Worm (Caenorhabditis elegans) whole organism, mixed stage, embryonic: ENCODE data around the gene B0361.11.

Experiments used
- M03D4.4 ChIP-seq: sonication (generic microtip); optimal IDR thresholded peaks from 2 replicates; lab custom pipeline; 2017; ENCODE audit warnings: mild to moderate bottlenecking, missing genetic modification characterization, missing compliant biosample characterization
- bed-3 ChIP-seq: fragments of 200-800 bp; sonication (Bioruptor generic); optimal IDR thresholded peaks from 3 replicates; lab custom pipeline; 2018; ENCODE audit warnings: mild to moderate bottlenecking, missing genetic modification characterization, moderate library complexity, missing compliant biosample characterization
- blmp-1 ChIP-seq: fragments of 150-350 bp; optimal IDR thresholded peaks from 2 replicates; lab custom pipeline; 2014; ENCODE audit warnings: missing biosample characterization, missing genetic modification characterization
- ceh-39 ChIP-seq: fragments of 150-350 bp; optimal IDR thresholded peaks from 2 replicates; lab custom pipeline; 2014; ENCODE audit warnings: missing biosample characterization, missing genetic modification characterization
- ceh-43 ChIP-seq: fragments of 200-800 bp; sonication (Bioruptor generic); optimal IDR thresholded peaks from 2 replicates; lab custom pipeline; 2018; ENCODE audit warnings: mild to moderate bottlenecking, missing genetic modification characterization, moderate library complexity, missing compliant biosample characterization
- ceh-83 ChIP-seq: fragments of 200-800 bp; sonication (Bioruptor generic); optimal IDR thresholded peaks from 2 replicates; lab custom pipeline; 2018; ENCODE audit warnings: mild to moderate bottlenecking, missing genetic modification characterization, missing compliant biosample characterization
- ces-1 ChIP-seq: fragments of 150-350 bp; optimal IDR thresholded peaks from 2 replicates; lab custom pipeline; 2014; ENCODE audit warnings: missing biosample characterization, missing genetic modification reagents, missing genetic modification characterization
- cnd-1 ChIP-seq: fragments of 200-800 bp; sonication (Bioruptor generic); optimal IDR thresholded peaks from 2 replicates; lab custom pipeline; 2018; ENCODE audit warnings: mild to moderate bottlenecking, missing genetic modification characterization, missing compliant biosample characterization
- drap-1 ChIP-seq: fragments of 200-800 bp; sonication (Bioruptor generic); optimal IDR thresholded peaks from 3 replicates; lab custom pipeline; 2018; ENCODE audit warnings: mild to moderate bottlenecking, missing genetic modification characterization, missing compliant biosample characterization
- elt-1 ChIP-seq: sonication (generic microtip); optimal IDR thresholded peaks from 2 replicates; lab custom pipeline; 2017; ENCODE audit warnings: missing genetic modification characterization, mild to moderate bottlenecking, missing compliant biosample characterization, antibody characterized with exemption, moderate library complexity, borderline replicate concordance; ENCODE audit not compliant: insufficient read depth
- elt-3 ChIP-seq: fragments of 150-350 bp; optimal IDR thresholded peaks from 2 replicates; lab custom pipeline; 2014; ENCODE audit warnings: missing biosample characterization, missing genetic modification characterization
- flh-1 ChIP-seq: fragments of 200-800 bp; sonication (Bioruptor generic); optimal IDR thresholded peaks from 2 replicates; lab custom pipeline; 2018; ENCODE audit warnings: mild to moderate bottlenecking, missing genetic modification characterization, moderate library complexity, missing compliant biosample characterization
- ham-2 ChIP-seq: fragments of 200-800 bp; sonication (Bioruptor generic); optimal IDR thresholded peaks from 2 replicates; lab custom pipeline; 2018; ENCODE audit warnings: mild to moderate bottlenecking, missing genetic modification characterization, missing compliant biosample characterization
- hlh-1 ChIP-seq: fragments of 150-350 bp; optimal IDR thresholded peaks from 2 replicates; lab custom pipeline; 2014; ENCODE audit warnings: missing biosample characterization, missing genetic modification reagents, missing genetic modification characterization
- lin-13 ChIP-seq: fragments of 150-350 bp; optimal IDR thresholded peaks from 2 replicates; lab custom pipeline; 2014; ENCODE audit warnings: missing biosample characterization, missing genetic modification characterization
- lin-32 ChIP-seq: fragments of 200-800 bp; sonication (Bioruptor generic); optimal IDR thresholded peaks from 2 replicates; lab custom pipeline; 2018; ENCODE audit warnings: mild to moderate bottlenecking, missing genetic modification characterization, missing compliant biosample characterization
- lsy-2 ChIP-seq: fragments of 150-350 bp; optimal IDR thresholded peaks from 2 replicates; lab custom pipeline; 2014; ENCODE audit warnings: missing biosample characterization, missing genetic modification characterization
- mab-5 ChIP-seq: fragments of 150-350 bp; optimal IDR thresholded peaks from 2 replicates; lab custom pipeline; 2014; ENCODE audit warnings: missing biosample characterization, missing genetic modification characterization
- mep-1 ChIP-seq: fragments of 150-350 bp; optimal IDR thresholded peaks from 2 replicates; lab custom pipeline; 2017; ENCODE audit warnings: missing biosample characterization, missing genetic modification reagents, missing genetic modification characterization, inconsistent platforms
- mls-2 ChIP-seq: sonication (generic microtip); optimal IDR thresholded peaks from 2 replicates; lab custom pipeline; 2016; ENCODE audit warnings: mild to moderate bottlenecking, missing genetic modification characterization, moderate library complexity, missing compliant biosample characterization
- nhr-12 ChIP-seq: fragments of 150-350 bp; optimal IDR thresholded peaks from 2 replicates; lab custom pipeline; 2014; ENCODE audit warnings: missing biosample characterization, missing genetic modification characterization
- nhr-2 ChIP-seq: fragments of 150-350 bp; optimal IDR thresholded peaks from 2 replicates; lab custom pipeline; 2014; ENCODE audit warnings: missing biosample characterization, missing genetic modification characterization
- nhr-237 ChIP-seq: fragments of 150-350 bp; optimal IDR thresholded peaks from 2 replicates; lab custom pipeline; 2014; ENCODE audit warnings: missing biosample characterization, missing genetic modification characterization
- nhr-28 ChIP-seq: fragments of 150-350 bp; optimal IDR thresholded peaks from 2 replicates; lab custom pipeline; 2014; ENCODE audit warnings: missing biosample characterization, missing genetic modification characterization
- nhr-76 ChIP-seq: sonication (generic microtip); optimal IDR thresholded peaks from 2 replicates; lab custom pipeline; 2017; ENCODE audit warnings: missing biosample characterization, missing genetic modification characterization
- pha-4 ChIP-seq: fragments of 150-350 bp; optimal IDR thresholded peaks from 2 replicates; lab custom pipeline; 2018; ENCODE audit warnings: missing biosample characterization, missing genetic modification reagents, missing genetic modification characterization
- sem-2 ChIP-seq: fragments of 200-800 bp; sonication (Bioruptor generic); optimal IDR thresholded peaks from 2 replicates; lab custom pipeline; 2018; ENCODE audit warnings: mild to moderate bottlenecking, missing genetic modification characterization, missing compliant biosample characterization
- snpc-4 ChIP-seq: fragments of 150-350 bp; optimal IDR thresholded peaks from 2 replicates; lab custom pipeline; 2014; ENCODE audit warnings: missing biosample characterization, missing genetic modification characterization
- sptf-1 ChIP-seq: sonication (generic microtip); optimal IDR thresholded peaks from 2 replicates; lab custom pipeline; 2017; ENCODE audit warnings: mild to moderate bottlenecking, missing genetic modification characterization, moderate library complexity, missing compliant biosample characterization
- tbx-8 ChIP-seq: fragments of 200-800 bp; sonication (Bioruptor generic); optimal IDR thresholded peaks from 2 replicates; lab custom pipeline; 2018; ENCODE audit warnings: mild to moderate bottlenecking, missing genetic modification characterization, moderate library complexity, missing compliant biosample characterization
- unc-120 ChIP-seq: sonication (generic microtip); optimal IDR thresholded peaks from 2 replicates; lab custom pipeline; 2017; ENCODE audit warnings: missing genetic modification characterization, missing compliant biosample characterization; ENCODE audit not compliant: poor library complexity, severe bottlenecking
- unc-39 ChIP-seq: fragments of 150-350 bp; optimal IDR thresholded peaks from 2 replicates; lab custom pipeline; 2014; ENCODE audit warnings: missing biosample characterization, missing genetic modification characterization
- unc-62 ChIP-seq: fragments of 150-350 bp; optimal IDR thresholded peaks from 2 replicates; lab custom pipeline; 2014; ENCODE audit warnings: missing biosample characterization, missing genetic modification reagents, missing genetic modification characterization
- zip-8 ChIP-seq: fragments of 150-350 bp; optimal IDR thresholded peaks from 2 replicates; lab custom pipeline; 2014; ENCODE audit warnings: missing biosample characterization, missing genetic modification characterization
- ztf-11 ChIP-seq: fragments of 150-350 bp; optimal IDR thresholded peaks from 2 replicates; lab custom pipeline; 2014; ENCODE audit warnings: missing biosample characterization, missing genetic modification characterization

B0361.11 gene

DNA sequence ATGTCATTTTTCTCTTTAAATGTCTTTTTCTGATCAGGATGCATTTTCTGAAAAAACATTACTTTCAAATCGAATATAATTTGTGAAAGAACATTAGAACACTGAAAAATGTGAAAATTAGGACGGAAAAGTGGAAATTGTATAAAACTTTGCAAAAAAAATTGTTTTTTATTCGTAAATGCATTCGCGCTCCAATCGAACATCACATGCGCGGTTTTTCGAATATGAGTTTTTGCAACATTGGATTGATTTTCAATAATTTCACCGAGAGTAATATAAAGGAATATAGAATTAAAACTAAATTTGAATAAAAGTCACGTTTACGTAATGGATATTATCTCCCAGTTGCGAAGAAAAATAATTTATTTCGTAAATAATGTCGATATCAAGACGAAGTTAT is at the start of gene B0361.11, which contains the start of gene spot-1:
Gene B0361.11 (plus strand): TSS at position 372 of the 400 bp plus-strand sequence.
Gene spot-1 (minus strand): TSS at position 47 of the 400 bp plus-strand sequence.
- no peak for TF ChIP-seq lin-13
- TF ChIP-seq lsy-2 (tag; lab: Kevin White, UChicago) = peak; percentile 75
- TF ChIP-seq ceh-83 (GFP tag; lab: Kevin White, UChicago) = no peak
- no peak for TF ChIP-seq flh-1
- no peak for TF ChIP-seq nhr-2 (tag; lab: Kevin White, UChicago)
- TF ChIP-seq sem-2 (GFP tag; lab: Kevin White, UChicago) = no peak
- no peak for TF ChIP-seq unc-120 (tag; lab: Kevin White, UChicago)
- TF ChIP-seq mab-5 (tag; lab: Kevin White, UChicago) = no peak
- no peak for TF ChIP-seq elt-3 (tag; lab: Kevin White, UChicago)
- peak; percentile 78 for TF ChIP-seq mep-1 (tag; lab: Kevin White, UChicago)
- TF ChIP-seq pha-4 (tag; lab: Kevin White, UChicago) = no peak
- TF ChIP-seq mls-2 (tag; lab: Kevin White, UChicago) = no peak
- no peak for TF ChIP-seq ceh-43
- no peak for TF ChIP-seq snpc-4 (tag; lab: Kevin White, UChicago)
- no peak for TF ChIP-seq cnd-1
- TF ChIP-seq hlh-1 (tag; lab: Kevin White, UChicago) = no peak
- TF ChIP-seq ceh-39 (tag; lab: Kevin White, UChicago) = peak; percentile 45
- TF ChIP-seq nhr-28 (tag; lab: Kevin White, UChicago) = no peak
- no peak for TF ChIP-seq elt-1 (tag; lab: Kevin White, UChicago)
- TF ChIP-seq nhr-237 = peak; percentile 59
- no peak for TF ChIP-seq blmp-1 (tag; lab: Kevin White, UChicago)
- no peak for TF ChIP-seq ztf-11 (tag; lab: Kevin White, UChicago)
- no peak for TF ChIP-seq bed-3 (GFP tag; lab: Kevin White, UChicago)
- no peak for TF ChIP-seq nhr-12 (tag; lab: Kevin White, UChicago)
- no peak for TF ChIP-seq drap-1 (GFP tag; lab: Kevin White, UChicago)
- no peak for TF ChIP-seq ham-2 (GFP tag; lab: Kevin White, UChicago)
- TF ChIP-seq ces-1 (GFP tag; lab: Kevin White, UChicago) = peak; percentile 38
- TF ChIP-seq unc-62 (GFP tag; lab: Kevin White, UChicago) = no peak
- TF ChIP-seq nhr-76 (tag; lab: Kevin White, UChicago) = no peak
- no peak for TF ChIP-seq unc-39
- TF ChIP-seq lin-32 (GFP tag; lab: Kevin White, UChicago) = no peak
- peak; percentile 10 for TF ChIP-seq sptf-1 (tag; lab: Kevin White, UChicago)
- TF ChIP-seq tbx-8 (GFP tag; lab: Kevin White, UChicago) = no peak
- TF ChIP-seq zip-8 (tag; lab: Kevin White, UChicago) = no peak
- TF ChIP-seq M03D4.4 (tag; lab: Kevin White, UChicago) = no peak

DNA sequence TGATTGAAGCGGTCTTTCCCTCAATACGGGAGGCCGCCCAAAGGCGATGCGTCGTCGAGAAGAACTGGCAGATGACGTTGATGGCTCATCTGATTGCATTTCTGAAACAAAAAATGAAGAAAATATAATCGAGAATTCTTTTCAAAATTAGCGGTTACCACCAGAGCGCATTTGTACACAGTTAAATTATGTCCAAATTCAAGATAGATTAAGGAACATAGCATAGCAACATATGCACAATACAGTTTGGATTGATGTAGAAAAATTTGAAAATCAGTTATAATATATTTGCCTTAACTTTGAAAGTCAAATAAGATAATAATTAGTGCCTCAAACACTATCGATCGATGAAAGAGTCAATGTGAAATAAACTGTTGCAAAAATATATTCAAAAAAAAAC is 47.7 kb upstream of the B0361.11 start, which contains the start of gene R151.8:
Gene R151.8 (minus strand): TSS at position 101 of the 400 bp plus-strand sequence.
- TF ChIP-seq ztf-11 (tag; lab: Kevin White, UChicago) = no peak
- no peak for TF ChIP-seq nhr-237

DNA sequence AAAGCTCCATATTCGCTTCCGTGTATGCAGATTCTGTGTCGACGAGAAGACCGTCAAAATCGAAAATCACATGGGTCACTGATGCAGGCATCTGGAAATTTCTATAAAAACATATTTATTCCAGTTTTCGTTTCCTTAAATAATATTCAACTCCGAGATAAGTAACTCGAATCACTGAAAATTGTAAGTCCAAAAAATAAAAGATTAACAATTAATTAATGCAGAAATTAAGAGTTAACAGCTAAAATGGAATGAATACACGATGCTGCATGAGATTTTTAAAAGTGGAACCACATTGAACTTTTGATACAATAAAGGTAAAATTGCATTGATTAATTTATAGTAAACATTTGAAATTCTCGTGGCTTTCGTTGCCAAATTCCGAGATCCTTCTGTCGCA is 46.6 kb upstream of the B0361.11 start, which contains the start of gene R151.10:
Gene R151.10 (minus strand): TSS at position 101 of the 400 bp plus-strand sequence.
- no peak for TF ChIP-seq blmp-1 (tag; lab: Kevin White, UChicago)
- no peak for TF ChIP-seq unc-120 (tag; lab: Kevin White, UChicago)
- TF ChIP-seq mab-5 (tag; lab: Kevin White, UChicago) = no peak
- TF ChIP-seq zip-8 (tag; lab: Kevin White, UChicago) = no peak
- TF ChIP-seq ceh-83 (GFP tag; lab: Kevin White, UChicago) = no peak
- no peak for TF ChIP-seq lsy-2 (tag; lab: Kevin White, UChicago)
- TF ChIP-seq elt-1 (tag; lab: Kevin White, UChicago) = no peak
- no peak for TF ChIP-seq ceh-43
- TF ChIP-seq mls-2 (tag; lab: Kevin White, UChicago) = no peak
- no peak for TF ChIP-seq nhr-12 (tag; lab: Kevin White, UChicago)
- no peak for TF ChIP-seq lin-13
